Fruit fly (Drosophila melanogaster) whole organism, embryonic: Measurements from ENCODE around the gene CG33172.

Experiments used
- Awh ChIP-seq: fragments of 200-800 bp; sonication (Bioruptor generic); IDR thresholded peaks from 2 replicates; pipeline ENCODE4, ENCODE4 v1.3.6; 2022; ENCODE audit warnings: missing biosample characterization, missing genetic modification characterization
- B-H2 ChIP-seq: fragments of 200-800 bp; sonication (Bioruptor generic); optimal IDR thresholded peaks from 2 replicates; lab custom pipeline; 2018; ENCODE audit warnings: missing biosample characterization, mild to moderate bottlenecking, missing genetic modification characterization
- CG10267 ChIP-seq: fragments of 200-800 bp; sonication (Bioruptor generic); optimal IDR thresholded peaks from 2 replicates; lab custom pipeline; 2018; ENCODE audit warnings: missing biosample characterization, mild to moderate bottlenecking, missing genetic modification characterization, moderate library complexity
- CG10321 ChIP-seq: fragments of 200-800 bp; sonication (Bioruptor generic); IDR thresholded peaks from 2 replicates; pipeline ENCODE4 v1.3.6; 2022; ENCODE audit warnings: missing biosample characterization, missing genetic modification characterization
- CG11093 ChIP-seq: fragments of 200-800 bp; sonication (Bioruptor generic); IDR thresholded peaks from 3 replicates; pipeline ENCODE4 v1.3.6; 2022; ENCODE audit warnings: missing biosample characterization, missing genetic modification characterization
- CG12236 ChIP-seq: fragments of 200-800 bp; sonication (Bioruptor generic); optimal IDR thresholded peaks from 2 replicates; lab custom pipeline; 2016; ENCODE audit warnings: missing biosample characterization, missing genetic modification characterization
- CG13624 ChIP-seq: fragments of 200-800 bp; sonication (Bioruptor generic); optimal IDR thresholded peaks from 2 replicates; lab custom pipeline; 2016; ENCODE audit warnings: missing biosample characterization, missing genetic modification characterization
- CG14050 ChIP-seq: fragments of 200-800 bp; sonication (Bioruptor generic); IDR thresholded peaks from 3 replicates; pipeline ENCODE4 v1.3.6; 2022; ENCODE audit warnings: missing biosample characterization, missing genetic modification characterization
- CG14667 ChIP-seq: fragments of 200-800 bp; sonication (Bioruptor generic); IDR thresholded peaks from 2 replicates; pipeline ENCODE4 v1.3.6; 2022; ENCODE audit warnings: missing biosample characterization, missing genetic modification characterization
- CG14965 ChIP-seq: fragments of 200-800 bp; sonication (Bioruptor generic); optimal IDR thresholded peaks from 2 replicates; lab custom pipeline; 2016; ENCODE audit warnings: missing biosample characterization, missing genetic modification characterization, borderline replicate concordance
- CG15514 ChIP-seq: fragments of 200-800 bp; sonication (Bioruptor generic); optimal IDR thresholded peaks from 3 replicates; lab custom pipeline; 2017; ENCODE audit warnings: missing biosample characterization, missing genetic modification characterization, mild to moderate bottlenecking, moderate library complexity, missing genetic modification reagents
- CG1647 ChIP-seq: fragments of 200-800 bp; sonication (Bioruptor generic); optimal IDR thresholded peaks from 3 replicates; lab custom pipeline; 2016; ENCODE audit warnings: missing biosample characterization, missing genetic modification characterization
- CG17612 ChIP-seq: fragments of 200-800 bp; sonication (Bioruptor generic); IDR thresholded peaks from 2 replicates; pipeline ENCODE4 v1.3.6; 2022; ENCODE audit warnings: missing biosample characterization, missing genetic modification characterization
- CG18476 ChIP-seq: fragments of 200-800 bp; sonication (Bioruptor generic); optimal IDR thresholded peaks from 2 replicates; lab custom pipeline; 2016; ENCODE audit warnings: missing biosample characterization, mild to moderate bottlenecking, missing genetic modification characterization
- CG2875 ChIP-seq: fragments of 200-800 bp; sonication (Bioruptor generic); optimal IDR thresholded peaks from 2 replicates; lab custom pipeline; 2017; ENCODE audit warnings: missing biosample characterization, mild to moderate bottlenecking, missing genetic modification characterization, missing genetic modification reagents
- CG3407 ChIP-seq: fragments of 200-800 bp; sonication (Bioruptor generic); optimal IDR thresholded peaks from 2 replicates; lab custom pipeline; 2018; ENCODE audit warnings: missing biosample characterization, mild to moderate bottlenecking, missing genetic modification characterization
- CG3838 ChIP-seq: fragments of 200-800 bp; sonication (Bioruptor generic); optimal IDR thresholded peaks from 3 replicates; lab custom pipeline; 2016; ENCODE audit warnings: missing biosample characterization, missing genetic modification characterization
- CG5953 ChIP-seq: fragments of 200-800 bp; sonication (Bioruptor generic); IDR thresholded peaks from 2 replicates; pipeline ENCODE4 v1.3.6; 2022; ENCODE audit warnings: missing biosample characterization, missing genetic modification characterization
- CG6791 ChIP-seq: fragments of 200-800 bp; sonication (Bioruptor generic); IDR thresholded peaks from 3 replicates; pipeline ENCODE4 v1.3.6; 2022; ENCODE audit warnings: missing biosample characterization, missing genetic modification characterization; ENCODE audit not compliant: partially characterized antibody
- CG7357 ChIP-seq: fragments of 200-800 bp; sonication (Bioruptor generic); IDR thresholded peaks from 3 replicates; pipeline ENCODE4 v1.3.6; 2022; ENCODE audit warnings: missing biosample characterization, missing genetic modification characterization
- CG7987 ChIP-seq: fragments of 200-800 bp; sonication (Bioruptor generic); optimal IDR thresholded peaks from 2 replicates; lab custom pipeline; 2018; ENCODE audit warnings: missing biosample characterization, mild to moderate bottlenecking, missing genetic modification characterization, moderate library complexity
- CG8089 ChIP-seq: fragments of 200-800 bp; sonication (Bioruptor generic); optimal IDR thresholded peaks from 3 replicates; lab custom pipeline; 2016; ENCODE audit warnings: missing biosample characterization, missing genetic modification characterization
- CG8290 ChIP-seq, 3 experiments: fragments of 200-800 bp; sonication (Bioruptor generic); optimal IDR thresholded peaks; 2 replicates each; lab custom pipeline; 2016 to 2019; ENCODE audit warnings: missing biosample characterization in 3 of 3, missing genetic modification characterization in 3 of 3, mild to moderate bottlenecking in 2 of 3, moderate library complexity in 1 of 3
- Dbx ChIP-seq: fragments of 200-800 bp; sonication (Bioruptor generic); IDR thresholded peaks from 3 replicates; pipeline ENCODE4 v1.3.6; 2022; ENCODE audit warnings: missing biosample characterization, missing genetic modification characterization
- HLH3B ChIP-seq: fragments of 200-800 bp; sonication (Bioruptor generic); IDR thresholded peaks from 2 replicates; pipeline ENCODE4 v1.3.6; 2022; ENCODE audit warnings: missing biosample characterization, missing genetic modification characterization
- HLH4C ChIP-seq: fragments of 200-800 bp; sonication (Bioruptor generic); IDR thresholded peaks from 3 replicates; pipeline ENCODE4 v1.3.6; 2022; ENCODE audit warnings: missing biosample characterization, missing genetic modification characterization; ENCODE audit not compliant: partially characterized antibody
- Hr3 ChIP-seq: fragments of 200-800 bp; sonication (Bioruptor generic); optimal IDR thresholded peaks from 3 replicates; lab custom pipeline; 2016; ENCODE audit warnings: missing biosample characterization, missing genetic modification characterization
- Hr78 ChIP-seq, 2 experiments: fragments of 200-800 bp in 1 of 2; fragments of >200 bp in 1 of 2; sonication (Bioruptor generic) in 1 of 2; optimal IDR thresholded peaks; 2 replicates each; lab custom pipeline; 2017 to 2019; ENCODE audit warnings: missing biosample characterization in 2 of 2, missing genetic modification characterization in 2 of 2, mild to moderate bottlenecking in 1 of 2, moderate library complexity in 1 of 2
- MESR4 ChIP-seq: fragments of 200-800 bp; sonication (Bioruptor generic); optimal IDR thresholded peaks from 2 replicates; lab custom pipeline; 2018; ENCODE audit warnings: missing biosample characterization, mild to moderate bottlenecking, missing genetic modification characterization, moderate library complexity
- Nf-YC ChIP-seq: fragments of 200-800 bp; optimal IDR thresholded peaks from 3 replicates; lab custom pipeline; 2019; ENCODE audit warnings: missing biosample characterization, mild to moderate bottlenecking, missing genetic modification characterization, moderate library complexity
- Side ChIP-seq: fragments of 200-800 bp; sonication (Bioruptor generic); optimal IDR thresholded peaks from 2 replicates; lab custom pipeline; 2016; ENCODE audit warnings: missing biosample characterization, missing genetic modification characterization
- Tbp ChIP-seq: fragments of >200 bp; optimal IDR thresholded peaks from 2 replicates; lab custom pipeline; 2018; ENCODE audit warnings: missing biosample characterization, missing genetic modification characterization
- bigmax ChIP-seq: fragments of 200-800 bp; sonication (Bioruptor generic); optimal IDR thresholded peaks from 2 replicates; lab custom pipeline; 2018; ENCODE audit warnings: missing biosample characterization, mild to moderate bottlenecking, missing genetic modification characterization
- corto ChIP-seq: fragments of 200-800 bp; sonication (Bioruptor generic); optimal IDR thresholded peaks from 2 replicates; lab custom pipeline; 2016; ENCODE audit warnings: missing biosample characterization, mild to moderate bottlenecking, missing genetic modification characterization, moderate library complexity
- dmrt11E ChIP-seq: fragments of 200-800 bp; sonication (Bioruptor generic); optimal IDR thresholded peaks from 3 replicates; lab custom pipeline; 2018; ENCODE audit warnings: missing biosample characterization, mild to moderate bottlenecking, missing genetic modification characterization, moderate library complexity
- dysf ChIP-seq: fragments of 200-800 bp; sonication (Bioruptor generic); IDR thresholded peaks from 3 replicates; pipeline ENCODE4 v1.3.6; 2022; ENCODE audit warnings: missing biosample characterization, missing genetic modification characterization
- gce ChIP-seq: fragments of 200-800 bp; sonication (Bioruptor generic); IDR thresholded peaks from 3 replicates; pipeline ENCODE4 v1.3.6; 2022; ENCODE audit warnings: missing biosample characterization, missing genetic modification characterization
- gsb-n ChIP-seq: fragments of 200-800 bp; sonication (Bioruptor generic); optimal IDR thresholded peaks from 3 replicates; lab custom pipeline; 2018; ENCODE audit warnings: missing biosample characterization, mild to moderate bottlenecking, missing genetic modification characterization
- kay ChIP-seq: fragments of 200-800 bp; sonication (Bioruptor generic); optimal IDR thresholded peaks from 2 replicates; lab custom pipeline; 2016; ENCODE audit warnings: missing biosample characterization, missing genetic modification characterization
- p53 ChIP-seq: fragments of 200-800 bp; sonication (Bioruptor generic); optimal IDR thresholded peaks from 2 replicates; lab custom pipeline; 2016; ENCODE audit warnings: missing biosample characterization, missing genetic modification characterization
- rib ChIP-seq: fragments of 200-800 bp; sonication (Bioruptor generic); IDR thresholded peaks from 2 replicates; pipeline ENCODE4 v1.3.6; 2022; ENCODE audit warnings: missing biosample characterization, missing genetic modification characterization
- sens-2 ChIP-seq: fragments of 200-800 bp; sonication (Bioruptor generic); IDR thresholded peaks from 2 replicates; pipeline ENCODE4 v1.3.6; 2022; ENCODE audit warnings: missing biosample characterization, missing genetic modification characterization
- sug ChIP-seq: fragments of 200-800 bp; optimal IDR thresholded peaks from 2 replicates; lab custom pipeline; 2019; ENCODE audit warnings: missing biosample characterization, mild to moderate bottlenecking, missing genetic modification characterization, moderate library complexity
- tgo ChIP-seq: fragments of 200-800 bp; sonication (Bioruptor generic); IDR thresholded peaks from 3 replicates; pipeline ENCODE4 v1.3.6; 2022; ENCODE audit warnings: missing biosample characterization, missing genetic modification characterization
- toy ChIP-seq: fragments of 200-800 bp; sonication (Bioruptor generic); IDR thresholded peaks from 2 replicates; pipeline ENCODE4 v1.3.6; 2022; ENCODE audit warnings: missing biosample characterization, missing genetic modification characterization
- unpg ChIP-seq: fragments of 200-800 bp; sonication (Bioruptor generic); optimal IDR thresholded peaks from 3 replicates; lab custom pipeline; 2018; ENCODE audit warnings: missing biosample characterization, mild to moderate bottlenecking, missing genetic modification characterization, moderate library complexity
- wdn ChIP-seq: fragments of 200-800 bp; sonication (Bioruptor generic); IDR thresholded peaks from 2 replicates; pipeline ENCODE4 v1.3.6; 2022; ENCODE audit warnings: missing biosample characterization, missing genetic modification characterization
- zen2 ChIP-seq: fragments of 200-800 bp; sonication (Bioruptor generic); IDR thresholded peaks from 3 replicates; pipeline ENCODE4 v1.3.6; 2022; ENCODE audit warnings: missing biosample characterization, missing genetic modification characterization; ENCODE audit not compliant: partially characterized antibody
- zfh1 ChIP-seq: fragments of 200-800 bp; sonication (Bioruptor generic); IDR thresholded peaks from 3 replicates; pipeline ENCODE4 v1.3.6; 2022; ENCODE audit warnings: missing biosample characterization, missing genetic modification characterization

The CG33172 gene

dm6 chrX:15802880-15803650, 33.6 kb downstream of the CG33172 start (continued):
- TF ChIP-seq CG18476 (GFP tag; lab: Kevin White, UChicago) (no peak), CG10267 (tag; lab: Kevin White, UChicago) (peak; percentile 5), Side (GFP tag; lab: Kevin White, UChicago) (no peak), corto (GFP tag; lab: Kevin White, UChicago) (no peak), CG12236 (GFP tag; lab: Kevin White, UChicago) (no peak), B-H2 (GFP tag; lab: Kevin White, UChicago) (peak; percentile 31), CG2875 (GFP tag; lab: Kevin White, UChicago) (no peak), CG17612 (GFP tag; lab: Robert Waterston, UW) (no peak), zen2 (peak; percentile 69), CG1647 (no peak), tgo (0 out of 3 replicates have a peak, but pooled peaks have one; percentile 17), toy (GFP tag; lab: Robert Waterston, UW) (no peak), CG14050 (GFP tag; lab: Robert Waterston, UW) (no peak), CG10321 (GFP tag; lab: Robert Waterston, UW) (no peak), rib (GFP tag; lab: Robert Waterston, UW) (no peak), Tbp (GFP tag; lab: Kevin White, UChicago) (no peak), HLH3B (GFP tag; lab: Robert Waterston, UW) (no peak), CG3838 (GFP tag; lab: Kevin White, UChicago) (no peak), wdn (GFP tag; lab: Robert Waterston, UW) (no peak), dmrt11E (tag; lab: Kevin White, UChicago) (peak; percentile 25), CG5953 (no peak), CG14965 (GFP tag; lab: Kevin White, UChicago) (no peak), Nf-YC (peak; percentile 88), CG14667 (GFP tag; lab: Robert Waterston, UW) (no peak), HLH4C (GFP tag; lab: Robert Waterston, UW) (peak; percentile 70), CG7357 (GFP tag; lab: Robert Waterston, UW) (peak; percentile 76), gce (GFP tag; lab: Robert Waterston, UW) (no peak), zfh1 (GFP tag; lab: Robert Waterston, UW) (0 out of 3 replicates have a peak, but pooled peaks have one; percentile 24), Hr78 (GFP tag; optimal IDR thresholded peaks at IDR 0.05; lab: Kevin White, UChicago) (no peak), bigmax (no peak), CG6791 (peak; percentile 85), sens-2 (GFP tag; lab: Robert Waterston, UW) (no peak), CG3407 (GFP tag; lab: Kevin White, UChicago) (no peak), CG8089 (no peak), kay (no peak), CG7987 (GFP tag; lab: Kevin White, UChicago) (no peak), dysf (GFP tag; lab: Robert Waterston, UW) (no peak), CG15514 (peak; percentile 47), CG8290 (GFP tag; optimal IDR thresholded peaks at IDR 0.05; lab: Kevin White, UChicago) (peak; percentile 69), CG8290 (tag; optimal IDR thresholded peaks at IDR 0.05; lab: Kevin White, UChicago) (peak in 1 of 2 experiments; percentile 65), Hr3 (peak; percentile 25), MESR4 (GFP tag; lab: Kevin White, UChicago) (peak; percentile 22), Awh (GFP tag; lab: Robert Waterston, UW) (no peak), Dbx (GFP tag; lab: Robert Waterston, UW) (0 out of 3 replicates have a peak, but pooled peaks have one; percentile 16), CG13624 (GFP tag; lab: Kevin White, UChicago) (no peak), sug (tag; lab: Kevin White, UChicago) (peak; percentile 54), CG11093 (no peak), gsb-n (no peak), unpg (GFP tag; lab: Kevin White, UChicago) (peak; percentile 24), p53 (GFP tag; lab: Kevin White, UChicago) (no peak)
